Worm (Caenorhabditis elegans) whole organism, mixed stage, embryonic: ENCODE results near the gene M03B6.5.
A peak's percentile ranks its signal among the peaks of the same experiment; 100 is the strongest.

Source experiments
- M03D4.4 ChIP-seq: sonication (generic microtip); optimal IDR thresholded peaks from 2 replicates; lab custom pipeline; 2017; ENCODE audit warnings: mild to moderate bottlenecking, missing genetic modification characterization, missing compliant biosample characterization
- bed-3 ChIP-seq: fragments of 200-800 bp; sonication (Bioruptor generic); optimal IDR thresholded peaks from 3 replicates; lab custom pipeline; 2018; ENCODE audit warnings: mild to moderate bottlenecking, missing genetic modification characterization, moderate library complexity, missing compliant biosample characterization
- blmp-1 ChIP-seq: fragments of 150-350 bp; optimal IDR thresholded peaks from 2 replicates; lab custom pipeline; 2014; ENCODE audit warnings: missing biosample characterization, missing genetic modification characterization
- ceh-39 ChIP-seq: fragments of 150-350 bp; optimal IDR thresholded peaks from 2 replicates; lab custom pipeline; 2014; ENCODE audit warnings: missing biosample characterization, missing genetic modification characterization
- ceh-43 ChIP-seq: fragments of 200-800 bp; sonication (Bioruptor generic); optimal IDR thresholded peaks from 2 replicates; lab custom pipeline; 2018; ENCODE audit warnings: mild to moderate bottlenecking, missing genetic modification characterization, moderate library complexity, missing compliant biosample characterization
- ceh-83 ChIP-seq: fragments of 200-800 bp; sonication (Bioruptor generic); optimal IDR thresholded peaks from 2 replicates; lab custom pipeline; 2018; ENCODE audit warnings: mild to moderate bottlenecking, missing genetic modification characterization, missing compliant biosample characterization
- cnd-1 ChIP-seq: fragments of 200-800 bp; sonication (Bioruptor generic); optimal IDR thresholded peaks from 2 replicates; lab custom pipeline; 2018; ENCODE audit warnings: mild to moderate bottlenecking, missing genetic modification characterization, missing compliant biosample characterization
- flh-1 ChIP-seq: fragments of 200-800 bp; sonication (Bioruptor generic); optimal IDR thresholded peaks from 2 replicates; lab custom pipeline; 2018; ENCODE audit warnings: mild to moderate bottlenecking, missing genetic modification characterization, moderate library complexity, missing compliant biosample characterization
- ham-2 ChIP-seq: fragments of 200-800 bp; sonication (Bioruptor generic); optimal IDR thresholded peaks from 2 replicates; lab custom pipeline; 2018; ENCODE audit warnings: mild to moderate bottlenecking, missing genetic modification characterization, missing compliant biosample characterization
- hlh-1 ChIP-seq: fragments of 150-350 bp; optimal IDR thresholded peaks from 2 replicates; lab custom pipeline; 2014; ENCODE audit warnings: missing biosample characterization, missing genetic modification reagents, missing genetic modification characterization
- lin-13 ChIP-seq: fragments of 150-350 bp; optimal IDR thresholded peaks from 2 replicates; lab custom pipeline; 2014; ENCODE audit warnings: missing biosample characterization, missing genetic modification characterization
- lsy-2 ChIP-seq: fragments of 150-350 bp; optimal IDR thresholded peaks from 2 replicates; lab custom pipeline; 2014; ENCODE audit warnings: missing biosample characterization, missing genetic modification characterization
- mab-5 ChIP-seq: fragments of 150-350 bp; optimal IDR thresholded peaks from 2 replicates; lab custom pipeline; 2014; ENCODE audit warnings: missing biosample characterization, missing genetic modification characterization
- mep-1 ChIP-seq: fragments of 150-350 bp; optimal IDR thresholded peaks from 2 replicates; lab custom pipeline; 2017; ENCODE audit warnings: missing biosample characterization, missing genetic modification reagents, missing genetic modification characterization, inconsistent platforms
- mls-2 ChIP-seq: sonication (generic microtip); optimal IDR thresholded peaks from 2 replicates; lab custom pipeline; 2016; ENCODE audit warnings: mild to moderate bottlenecking, missing genetic modification characterization, moderate library complexity, missing compliant biosample characterization
- nhr-12 ChIP-seq: fragments of 150-350 bp; optimal IDR thresholded peaks from 2 replicates; lab custom pipeline; 2014; ENCODE audit warnings: missing biosample characterization, missing genetic modification characterization
- nhr-2 ChIP-seq: fragments of 150-350 bp; optimal IDR thresholded peaks from 2 replicates; lab custom pipeline; 2014; ENCODE audit warnings: missing biosample characterization, missing genetic modification characterization
- nhr-237 ChIP-seq: fragments of 150-350 bp; optimal IDR thresholded peaks from 2 replicates; lab custom pipeline; 2014; ENCODE audit warnings: missing biosample characterization, missing genetic modification characterization
- nhr-28 ChIP-seq: fragments of 150-350 bp; optimal IDR thresholded peaks from 2 replicates; lab custom pipeline; 2014; ENCODE audit warnings: missing biosample characterization, missing genetic modification characterization
- nhr-76 ChIP-seq: sonication (generic microtip); optimal IDR thresholded peaks from 2 replicates; lab custom pipeline; 2017; ENCODE audit warnings: missing biosample characterization, missing genetic modification characterization
- pha-4 ChIP-seq: fragments of 150-350 bp; optimal IDR thresholded peaks from 2 replicates; lab custom pipeline; 2018; ENCODE audit warnings: missing biosample characterization, missing genetic modification reagents, missing genetic modification characterization
- sem-2 ChIP-seq: fragments of 200-800 bp; sonication (Bioruptor generic); optimal IDR thresholded peaks from 2 replicates; lab custom pipeline; 2018; ENCODE audit warnings: mild to moderate bottlenecking, missing genetic modification characterization, missing compliant biosample characterization
- snpc-4 ChIP-seq: fragments of 150-350 bp; optimal IDR thresholded peaks from 2 replicates; lab custom pipeline; 2014; ENCODE audit warnings: missing biosample characterization, missing genetic modification characterization
- tbx-8 ChIP-seq: fragments of 200-800 bp; sonication (Bioruptor generic); optimal IDR thresholded peaks from 2 replicates; lab custom pipeline; 2018; ENCODE audit warnings: mild to moderate bottlenecking, missing genetic modification characterization, moderate library complexity, missing compliant biosample characterization
- unc-120 ChIP-seq: sonication (generic microtip); optimal IDR thresholded peaks from 2 replicates; lab custom pipeline; 2017; ENCODE audit warnings: missing genetic modification characterization, missing compliant biosample characterization; ENCODE audit not compliant: poor library complexity, severe bottlenecking
- unc-39 ChIP-seq: fragments of 150-350 bp; optimal IDR thresholded peaks from 2 replicates; lab custom pipeline; 2014; ENCODE audit warnings: missing biosample characterization, missing genetic modification characterization
- unc-62 ChIP-seq: fragments of 150-350 bp; optimal IDR thresholded peaks from 2 replicates; lab custom pipeline; 2014; ENCODE audit warnings: missing biosample characterization, missing genetic modification reagents, missing genetic modification characterization
- zip-8 ChIP-seq: fragments of 150-350 bp; optimal IDR thresholded peaks from 2 replicates; lab custom pipeline; 2014; ENCODE audit warnings: missing biosample characterization, missing genetic modification characterization
- ztf-11 ChIP-seq: fragments of 150-350 bp; optimal IDR thresholded peaks from 2 replicates; lab custom pipeline; 2014; ENCODE audit warnings: missing biosample characterization, missing genetic modification characterization

M03B6.5 gene

DNA sequence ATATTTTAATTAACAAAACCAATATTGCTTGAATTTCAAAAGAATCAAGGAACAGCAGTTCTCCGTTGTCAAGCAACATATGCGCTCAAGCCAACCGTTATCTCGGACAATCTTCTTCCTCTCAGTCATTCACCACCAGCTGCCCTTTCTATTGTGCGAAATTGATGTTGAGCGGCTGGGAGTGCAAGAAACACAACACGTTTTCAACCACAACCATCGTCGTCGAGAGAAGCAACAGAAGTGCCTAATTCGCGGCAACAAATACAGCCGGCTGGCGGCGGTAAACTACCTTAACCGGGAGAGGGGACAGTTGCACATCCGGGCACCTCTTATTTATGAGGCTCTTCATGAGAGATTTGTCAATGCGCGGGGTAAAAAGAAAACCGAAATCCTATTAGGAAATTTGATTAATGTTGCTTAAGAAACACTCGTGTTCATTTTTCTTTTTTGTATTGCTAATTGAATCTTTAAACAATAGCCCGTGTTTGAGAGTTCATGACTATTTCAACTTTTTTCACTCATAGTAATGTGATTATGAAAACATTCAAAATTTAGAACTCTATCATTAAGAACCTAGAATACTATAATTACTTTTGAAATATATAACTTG is 38.1 kb downstream of the M03B6.5 start (continued):
- TF ChIP-seq ceh-43 (GFP tag; lab: Kevin White, UChicago) (no peak), ceh-39 (tag; lab: Kevin White, UChicago) (no peak)
- TF ChIP-seq, all 35 proteins: peak for 5

DNA sequence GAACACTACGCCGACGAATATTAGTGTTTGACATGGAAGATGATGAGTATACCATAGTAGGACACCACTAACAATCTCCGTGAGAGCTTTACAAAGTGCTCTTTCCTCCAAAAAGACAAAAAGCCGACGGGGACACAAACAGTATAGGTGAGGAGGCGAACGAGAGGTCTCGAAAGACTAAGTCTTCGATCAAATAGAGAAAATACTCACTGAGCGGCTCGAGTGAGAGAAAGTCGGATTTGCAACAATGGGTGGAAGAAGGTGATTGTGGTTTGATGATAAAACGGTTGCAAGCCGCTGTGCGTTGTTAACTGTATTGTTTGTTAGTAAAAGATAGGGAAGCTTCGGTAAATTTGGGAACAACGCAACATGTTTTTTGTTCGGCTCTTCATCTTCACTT is 38.9 kb downstream of the M03B6.5 start, which contains the start of gene hlb-1:
Gene hlb-1, minus strand, starts transcription at position 101 of the 400 bp plus-strand sequence.
- TF ChIP-seq blmp-1 (tag; lab: Kevin White, UChicago), result no peak
- no peak for TF ChIP-seq unc-120 (tag; lab: Kevin White, UChicago)
- no peak for TF ChIP-seq nhr-237 (tag; lab: Kevin White, UChicago)
- no peak for TF ChIP-seq flh-1
- no peak for TF ChIP-seq mab-5 (tag; lab: Kevin White, UChicago)
- TF ChIP-seq zip-8 (tag; lab: Kevin White, UChicago), result no peak
- no peak for TF ChIP-seq unc-39
- TF ChIP-seq ceh-39 (tag; lab: Kevin White, UChicago), result no peak
- TF ChIP-seq snpc-4 (tag; lab: Kevin White, UChicago), result no peak

DNA sequence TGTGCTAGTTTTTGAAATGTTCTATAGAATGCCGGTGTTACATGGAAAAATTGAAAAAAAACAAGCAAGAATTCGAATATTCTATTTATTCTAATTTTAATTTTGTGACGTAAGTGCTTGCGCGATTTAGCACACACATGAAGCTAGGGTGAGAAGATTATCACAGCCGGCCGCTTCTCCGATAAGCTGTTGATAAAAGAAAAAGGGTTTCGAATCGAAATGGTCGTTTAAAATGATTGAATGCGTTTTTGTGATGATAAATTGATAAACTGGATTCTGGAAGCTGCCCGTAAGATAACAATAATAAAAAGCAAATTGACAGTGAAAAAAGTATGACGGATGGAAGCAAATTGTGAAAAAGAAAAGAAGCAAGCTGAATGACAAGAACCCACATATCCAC is 40.4 kb downstream of the M03B6.5 start:
- TF ChIP-seq ceh-43 (GFP tag; lab: Kevin White, UChicago), result no peak
- no peak for TF ChIP-seq lin-13 (tag; lab: Kevin White, UChicago)
- TF ChIP-seq nhr-237 (tag; lab: Kevin White, UChicago), result no peak
- no peak for TF ChIP-seq pha-4 (tag; lab: Kevin White, UChicago)
- TF ChIP-seq unc-62 (GFP tag; lab: Kevin White, UChicago), result no peak
- TF ChIP-seq ceh-83 (GFP tag; lab: Kevin White, UChicago), result no peak
- no peak for TF ChIP-seq snpc-4 (tag; lab: Kevin White, UChicago)
- TF ChIP-seq nhr-76 (tag; lab: Kevin White, UChicago), result no peak
- no peak for TF ChIP-seq blmp-1 (tag; lab: Kevin White, UChicago)
- TF ChIP-seq ceh-39 (tag; lab: Kevin White, UChicago), result no peak
- TF ChIP-seq M03D4.4, result no peak
- no peak for TF ChIP-seq hlh-1 (tag; lab: Kevin White, UChicago)
- no peak for TF ChIP-seq nhr-12 (tag; lab: Kevin White, UChicago)
- no peak for TF ChIP-seq lsy-2 (tag; lab: Kevin White, UChicago)

DNA sequence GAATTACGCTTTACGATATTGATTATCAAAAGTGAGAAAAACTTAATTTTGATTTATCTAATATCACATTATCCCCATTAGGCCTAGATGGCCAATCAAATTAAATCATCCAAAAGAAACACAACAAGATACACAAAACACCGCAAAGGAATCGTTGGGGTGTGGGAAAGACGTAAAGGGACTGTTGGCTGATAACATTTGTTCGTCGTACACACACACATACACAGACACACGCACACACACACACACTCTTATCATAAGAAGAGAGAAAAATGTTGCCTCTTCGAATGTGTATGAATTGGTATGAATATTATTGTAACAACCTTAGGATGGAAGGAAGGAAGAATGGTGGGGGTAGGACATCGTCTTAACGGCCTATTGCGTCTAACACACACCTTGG is 41.4 kb downstream of the M03B6.5 start:
- no peak for TF ChIP-seq nhr-28 (tag; lab: Kevin White, UChicago)
- TF ChIP-seq unc-62 (GFP tag; lab: Kevin White, UChicago), result no peak
- no peak for TF ChIP-seq cnd-1 (tag; lab: Kevin White, UChicago)
- no peak for TF ChIP-seq zip-8 (tag; lab: Kevin White, UChicago)
- TF ChIP-seq ceh-83 (GFP tag; lab: Kevin White, UChicago), result no peak
- no peak for TF ChIP-seq ceh-43 (GFP tag; lab: Kevin White, UChicago)
- TF ChIP-seq mab-5 (tag; lab: Kevin White, UChicago), result no peak

DNA sequence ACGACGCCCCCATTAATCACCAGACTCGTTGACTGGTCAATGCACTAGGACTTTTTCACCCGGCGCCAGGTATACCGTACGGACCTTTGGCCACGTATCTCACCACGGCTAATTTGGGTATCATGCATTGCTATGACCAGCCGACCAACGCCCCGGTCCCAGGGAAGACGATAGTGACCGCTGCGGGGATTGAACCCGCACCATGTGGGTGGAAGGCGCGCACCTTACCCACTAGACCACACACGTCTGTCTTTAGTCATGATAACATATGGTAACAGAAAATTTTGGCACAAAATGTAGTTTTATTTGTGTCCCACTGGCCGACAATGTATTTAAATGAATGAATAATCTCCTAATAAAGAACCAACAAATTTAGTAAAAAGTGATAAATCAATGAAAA is 42.4 kb downstream of the M03B6.5 start:
- TF ChIP-seq nhr-2 (tag; lab: Kevin White, UChicago) (peak; percentile 17), M03D4.4 (no peak), lsy-2 (tag; lab: Kevin White, UChicago) (no peak)

DNA sequence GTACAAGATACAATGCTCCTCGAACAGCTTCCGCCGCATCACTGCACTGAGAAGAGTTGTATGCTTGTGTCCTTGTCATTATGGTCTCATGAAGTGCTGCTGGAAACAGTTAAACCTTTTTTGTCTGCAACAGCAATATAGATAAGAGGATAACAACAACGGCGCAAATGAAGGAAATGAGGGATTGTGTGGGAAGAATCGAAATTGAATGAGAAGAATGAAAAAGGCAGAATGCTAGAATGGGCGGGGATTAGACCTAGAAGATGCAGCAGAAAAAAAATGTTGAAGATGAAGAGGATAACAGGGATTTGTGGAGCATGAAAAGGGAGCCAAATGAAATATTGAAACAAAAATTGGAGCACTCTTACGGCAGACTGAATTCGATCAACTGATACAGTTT is 49.5 kb downstream of the M03B6.5 start, which contains the start of gene sra-37:
Gene sra-37, minus strand, starts transcription at position 101 of the 400 bp plus-strand sequence.
- no peak for TF ChIP-seq mep-1 (tag; lab: Kevin White, UChicago)
- no peak for TF ChIP-seq nhr-12 (tag; lab: Kevin White, UChicago)
- no peak for TF ChIP-seq unc-39
- TF ChIP-seq bed-3 (GFP tag; lab: Kevin White, UChicago), result no peak
- TF ChIP-seq nhr-237 (tag; lab: Kevin White, UChicago), result no peak
- no peak for TF ChIP-seq nhr-2 (tag; lab: Kevin White, UChicago)
- TF ChIP-seq ham-2, result no peak
- no peak for TF ChIP-seq sem-2 (GFP tag; lab: Kevin White, UChicago)
- TF ChIP-seq ztf-11 (tag; lab: Kevin White, UChicago), result no peak
- no peak for TF ChIP-seq flh-1
- no peak for TF ChIP-seq blmp-1 (tag; lab: Kevin White, UChicago)
- no peak for TF ChIP-seq unc-120 (tag; lab: Kevin White, UChicago)
- no peak for TF ChIP-seq nhr-76 (tag; lab: Kevin White, UChicago)
- TF ChIP-seq mls-2 (tag; lab: Kevin White, UChicago), result no peak
- no peak for TF ChIP-seq hlh-1 (tag; lab: Kevin White, UChicago)
- no peak for TF ChIP-seq tbx-8
- no peak for TF ChIP-seq lsy-2 (tag; lab: Kevin White, UChicago)
- no peak for TF ChIP-seq mab-5 (tag; lab: Kevin White, UChicago)
